Fruit fly (Drosophila melanogaster) whole organism, adult: ENCODE results near the gene CG42747.

Experiments used
- CG11617 ChIP-seq: fragments of 200-800 bp; sonication (Bioruptor generic); optimal IDR thresholded peaks from 2 replicates; lab custom pipeline; 2017; ENCODE audit warnings: mild to moderate bottlenecking, missing biosample characterization, missing genetic modification reagents, missing genetic modification characterization
- CG12768 ChIP-seq: fragments of 200-800 bp; sonication (Bioruptor generic); optimal IDR thresholded peaks from 2 replicates; lab custom pipeline; 2017; ENCODE audit warnings: missing biosample characterization, missing genetic modification characterization, mild to moderate bottlenecking, moderate library complexity, missing genetic modification reagents
- CG14711 ChIP-seq: fragments of 200-800 bp; sonication (Bioruptor generic); optimal IDR thresholded peaks from 2 replicates; lab custom pipeline; 2018; ENCODE audit warnings: missing biosample characterization, mild to moderate bottlenecking, missing genetic modification characterization, moderate library complexity
- CG1620 ChIP-seq: fragments of 200-800 bp; sonication (Bioruptor generic); optimal IDR thresholded peaks from 2 replicates; lab custom pipeline; 2016; ENCODE audit warnings: missing biosample characterization, missing genetic modification characterization
- CG33017 ChIP-seq: fragments of 200-800 bp; sonication (Bioruptor generic); optimal IDR thresholded peaks from 2 replicates; lab custom pipeline; 2018; ENCODE audit warnings: missing biosample characterization, mild to moderate bottlenecking, missing genetic modification characterization, moderate library complexity
- CG5204 ChIP-seq: fragments of 200-800 bp; sonication (Bioruptor generic); optimal IDR thresholded peaks from 2 replicates; lab custom pipeline; 2016; ENCODE audit warnings: missing biosample characterization, missing genetic modification characterization
- CG7045 ChIP-seq: fragments of 200-800 bp; sonication (Bioruptor generic); optimal IDR thresholded peaks from 2 replicates; lab custom pipeline; 2017; ENCODE audit warnings: missing biosample characterization, mild to moderate bottlenecking, missing genetic modification characterization
- CG7101 ChIP-seq: fragments of 200-800 bp; sonication (Bioruptor generic); optimal IDR thresholded peaks from 2 replicates; lab custom pipeline; 2018; ENCODE audit warnings: missing biosample characterization, mild to moderate bottlenecking, missing genetic modification characterization, moderate library complexity
- Clk ChIP-seq: fragments of 200-800 bp; sonication (Bioruptor generic); optimal IDR thresholded peaks from 2 replicates; lab custom pipeline; 2017; ENCODE audit warnings: missing biosample characterization, missing genetic modification characterization
- Crg-1 ChIP-seq: fragments of 200-800 bp; sonication (Bioruptor generic); optimal IDR thresholded peaks from 2 replicates; lab custom pipeline; 2016; ENCODE audit warnings: missing biosample characterization, missing genetic modification characterization
- Hr96 ChIP-seq: fragments of 200-800 bp; sonication (Bioruptor generic); optimal IDR thresholded peaks from 2 replicates; lab custom pipeline; 2016; ENCODE audit warnings: missing biosample characterization, missing genetic modification characterization
- Mnt ChIP-seq: fragments of 200-800 bp; sonication (Bioruptor generic); optimal IDR thresholded peaks from 2 replicates; lab custom pipeline; 2016; ENCODE audit warnings: missing biosample characterization, mild to moderate bottlenecking, missing genetic modification characterization
- bab1 ChIP-seq: fragments of 200-800 bp; sonication (Bioruptor generic); optimal IDR thresholded peaks from 3 replicates; lab custom pipeline; 2019; ENCODE audit warnings: missing biosample characterization, mild to moderate bottlenecking, missing genetic modification characterization, moderate library complexity
- cic ChIP-seq: fragments of 200-800 bp; sonication (Bioruptor generic); optimal IDR thresholded peaks from 2 replicates; lab custom pipeline; 2017; ENCODE audit warnings: missing biosample characterization, mild to moderate bottlenecking, missing genetic modification characterization, moderate library complexity
- cnc ChIP-seq, 2 experiments: fragments of >200 bp; optimal IDR thresholded peaks; 2 replicates each; lab custom pipeline; 2017
- kay ChIP-seq: fragments of 200-800 bp; sonication (Bioruptor generic); peaks from one replicate; lab custom pipeline; 2016; ENCODE audit warnings: missing biosample characterization, missing genetic modification characterization, borderline replicate concordance
- ovo ChIP-seq: fragments of 200-800 bp; sonication (Bioruptor generic); optimal IDR thresholded peaks from 2 replicates; lab custom pipeline; 2016; ENCODE audit warnings: missing biosample characterization, missing genetic modification characterization
- pad ChIP-seq: fragments of 200-800 bp; sonication (Bioruptor generic); optimal IDR thresholded peaks from 3 replicates; lab custom pipeline; 2017; ENCODE audit warnings: missing biosample characterization, missing genetic modification characterization, mild to moderate bottlenecking, moderate library complexity, missing genetic modification reagents
- tj ChIP-seq: fragments of 200-800 bp; sonication (Bioruptor generic); optimal IDR thresholded peaks from 3 replicates; lab custom pipeline; 2017; ENCODE audit warnings: missing biosample characterization, mild to moderate bottlenecking, missing genetic modification characterization, moderate library complexity
- toe ChIP-seq: fragments of 200-800 bp; sonication (Bioruptor generic); optimal IDR thresholded peaks from 2 replicates; lab custom pipeline; 2016; ENCODE audit warnings: missing biosample characterization, missing genetic modification characterization

Gene CG42747

DNA sequence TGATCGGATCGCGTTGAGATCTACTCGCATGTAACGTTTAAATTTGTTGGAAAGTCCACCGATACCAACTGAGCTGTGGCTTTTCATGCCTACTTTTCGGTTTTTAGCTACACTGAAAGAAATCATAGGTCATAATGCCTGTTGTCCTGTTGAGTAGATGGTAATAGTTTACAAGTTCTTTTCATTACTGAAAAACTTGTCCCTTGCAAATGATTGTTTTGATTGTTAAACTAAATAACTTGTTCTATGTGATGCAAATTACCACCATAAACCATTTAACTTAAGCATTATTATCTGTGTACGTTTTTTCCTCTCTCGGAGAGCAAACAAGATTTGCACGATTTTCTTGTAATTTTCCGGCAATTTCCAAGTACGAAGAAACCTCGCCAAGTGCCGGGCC, 53.1 kb downstream of the CG42747 start:
- no peak for TF ChIP-seq ovo

DNA sequence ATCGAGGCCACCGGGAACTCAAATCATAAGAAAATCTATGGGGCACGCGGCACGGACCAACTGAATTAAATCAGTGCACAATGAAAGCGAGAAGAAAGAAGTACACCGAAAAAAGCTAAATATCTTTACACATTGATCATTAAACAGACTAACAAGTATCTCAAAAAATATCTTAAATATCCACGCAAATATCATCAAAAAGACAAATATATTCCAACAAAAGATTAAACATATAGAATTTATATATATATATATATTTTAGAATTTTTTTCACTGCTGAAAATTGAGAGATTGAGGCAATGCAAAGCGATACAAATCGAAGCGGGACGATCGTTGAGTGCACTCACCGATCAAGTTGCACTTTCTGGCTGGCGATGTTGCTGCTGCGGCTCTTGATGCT, 55.0 kb downstream of the CG42747 start:
- TF ChIP-seq CG7045 (GFP tag; lab: Kevin White, UChicago) (no peak), pad (no peak), CG5204 (GFP tag; lab: Kevin White, UChicago) (no peak), bab1 (GFP tag; lab: Kevin White, UChicago) (no peak), CG12768 (no peak), Clk (GFP tag; lab: Kevin White, UChicago) (no peak), ovo (no peak), CG11617 (GFP tag; lab: Kevin White, UChicago) (no peak), tj (no peak)

DNA sequence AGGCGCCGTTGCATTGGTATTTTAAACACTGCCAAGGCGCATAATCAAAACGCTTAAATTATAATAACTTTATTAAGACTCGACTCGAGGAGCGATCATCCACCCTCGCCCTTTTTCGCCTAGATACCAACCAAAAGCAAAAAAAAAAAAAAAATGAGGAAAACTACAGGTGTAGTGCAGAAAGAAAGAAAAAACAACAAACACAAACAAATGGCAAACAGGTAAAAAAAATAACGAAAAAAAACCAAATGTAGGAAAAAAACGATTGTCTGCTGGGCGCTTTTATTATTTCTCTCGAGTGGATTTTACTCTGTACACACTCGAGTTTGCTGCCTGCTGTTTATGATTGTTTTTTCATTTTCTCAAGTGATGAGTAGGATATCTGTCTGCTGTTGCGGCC, 56.8 kb downstream of the CG42747 start:
- TF ChIP-seq CG5204 (GFP tag; lab: Kevin White, UChicago) (no peak), CG7101 (tag; lab: Kevin White, UChicago) (no peak), pad (no peak), Crg-1 (no peak), toe (GFP tag; lab: Kevin White, UChicago) (no peak), CG7045 (GFP tag; lab: Kevin White, UChicago) (no peak), bab1 (GFP tag; lab: Kevin White, UChicago) (no peak), Hr96 (GFP tag; lab: Kevin White, UChicago) (no peak), cic (GFP tag; lab: Kevin White, UChicago) (no peak), ovo (no peak), CG14711 (tag; lab: Kevin White, UChicago) (no peak), tj (no peak), CG1620 (no peak), cnc (optimal IDR thresholded peaks at IDR 0.05; lab: Kevin White, UChicago) (no peak), CG33017 (tag; lab: Kevin White, UChicago) (no peak)

DNA sequence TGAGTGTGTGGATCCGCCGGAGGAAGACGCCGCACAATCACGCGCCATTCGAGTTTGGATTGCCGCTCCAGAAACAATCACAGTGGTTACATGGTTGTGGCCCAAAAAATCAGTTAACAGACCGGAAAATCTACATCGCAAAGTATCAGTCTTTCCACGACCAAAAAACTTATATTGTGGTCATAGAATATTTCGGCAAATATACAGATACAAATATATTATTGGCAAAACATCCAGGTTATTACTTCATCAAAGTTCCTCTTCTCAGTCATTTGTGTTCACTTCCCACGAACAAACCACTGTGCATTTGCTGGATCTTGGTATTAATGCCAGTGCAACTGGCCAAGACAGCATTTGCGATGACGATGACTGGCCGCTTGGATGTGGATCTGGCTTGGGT, 57.5 kb downstream of the CG42747 start:
- TF ChIP-seq CG1620 (no peak), Mnt (no peak), pad (no peak), CG5204 (GFP tag; lab: Kevin White, UChicago) (no peak), cnc (optimal IDR thresholded peaks at IDR 0.05; lab: Kevin White, UChicago) (no peak), CG12768 (no peak), kay (GFP tag; lab: Kevin White, UChicago) (no peak), ovo (no peak), CG7045 (GFP tag; lab: Kevin White, UChicago) (no peak), Clk (GFP tag; lab: Kevin White, UChicago) (no peak), Hr96 (GFP tag; lab: Kevin White, UChicago) (no peak)

DNA sequence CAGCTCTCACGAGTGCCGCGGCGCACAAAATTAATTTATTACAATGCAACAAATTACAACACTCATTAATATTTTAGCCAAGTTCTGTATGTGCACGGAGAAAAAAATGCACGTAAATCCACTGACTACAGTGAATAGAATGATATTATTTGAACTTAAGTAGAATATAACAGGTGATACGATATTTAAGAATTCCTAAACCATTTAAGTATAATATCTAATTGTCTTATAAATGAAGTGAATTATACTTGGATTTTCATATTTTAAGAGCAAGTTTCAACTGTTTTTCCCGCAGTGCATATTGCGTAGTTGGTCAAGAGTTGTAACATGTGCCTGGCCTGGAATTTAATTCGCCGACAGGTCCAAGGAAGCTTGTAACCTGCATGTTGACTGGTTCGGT, 58.3 kb downstream of the CG42747 start:
- TF ChIP-seq Hr96 (GFP tag; lab: Kevin White, UChicago) (no peak), kay (GFP tag; lab: Kevin White, UChicago) (no peak), cnc (optimal IDR thresholded peaks at IDR 0.05; lab: Kevin White, UChicago) (no peak), Clk (GFP tag; lab: Kevin White, UChicago) (no peak), CG5204 (GFP tag; lab: Kevin White, UChicago) (no peak), CG7101 (tag; lab: Kevin White, UChicago) (no peak), bab1 (GFP tag; lab: Kevin White, UChicago) (no peak), CG7045 (GFP tag; lab: Kevin White, UChicago) (no peak), CG11617 (GFP tag; lab: Kevin White, UChicago) (no peak), CG14711 (tag; lab: Kevin White, UChicago) (no peak), tj (no peak), Crg-1 (no peak), toe (GFP tag; lab: Kevin White, UChicago) (no peak)

DNA sequence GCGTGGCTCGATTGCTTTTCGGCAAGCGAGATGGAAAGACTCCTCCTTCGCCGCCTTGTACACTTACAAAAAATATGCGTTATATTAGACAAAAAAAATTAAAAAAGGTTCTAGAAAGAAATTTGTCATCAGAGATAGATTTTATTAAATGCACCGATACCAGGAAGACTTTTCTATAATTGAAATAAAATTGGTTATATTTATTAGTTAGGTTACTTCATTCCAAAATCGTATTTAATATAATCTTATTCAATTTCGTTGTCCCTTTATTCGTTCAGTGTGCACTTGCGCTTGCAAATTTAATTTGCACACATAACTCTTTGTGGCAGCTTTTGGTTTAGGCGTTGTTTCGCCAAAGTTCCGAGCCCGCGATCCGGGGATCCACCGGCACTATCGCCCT, 61.8 kb downstream of the CG42747 start:
- TF ChIP-seq CG7101 (tag; lab: Kevin White, UChicago) (no peak), toe (GFP tag; lab: Kevin White, UChicago) (no peak), CG5204 (GFP tag; lab: Kevin White, UChicago) (no peak), cic (GFP tag; lab: Kevin White, UChicago) (no peak), Mnt (no peak), CG1620 (no peak)

DNA sequence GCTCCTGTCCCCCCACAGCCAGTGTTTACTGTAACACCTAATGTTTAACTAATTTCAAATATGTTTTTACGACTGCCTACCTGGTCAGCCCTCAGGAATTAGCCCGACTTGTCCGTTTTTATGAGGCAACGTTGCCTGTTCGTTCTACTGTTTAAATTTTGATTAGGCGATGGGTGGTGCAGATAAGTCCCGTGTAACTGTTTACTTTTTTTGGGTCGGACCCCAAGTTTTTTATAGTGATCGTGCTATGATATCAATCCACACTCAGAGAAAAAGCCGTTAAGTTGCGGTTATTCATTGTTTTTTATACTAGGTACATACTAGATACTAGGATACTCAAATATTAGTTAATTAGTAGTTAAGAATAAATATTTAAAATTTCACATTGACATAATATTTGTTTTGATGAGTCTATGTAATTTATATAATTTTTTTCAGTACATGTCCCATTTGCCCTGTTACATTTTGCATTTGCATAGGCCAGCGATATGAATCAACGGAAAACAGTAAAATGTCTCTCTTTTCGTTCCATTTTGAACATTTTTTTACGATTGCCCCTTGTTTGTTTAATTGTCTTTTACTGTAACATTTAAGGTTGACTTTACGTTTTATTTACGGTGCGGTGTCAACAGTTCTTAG, 67.4 kb downstream of the CG42747 start:
- no peak for TF ChIP-seq toe (GFP tag; lab: Kevin White, UChicago)
- TF ChIP-seq CG33017 (tag; lab: Kevin White, UChicago), result no peak
- TF ChIP-seq CG14711 (tag; lab: Kevin White, UChicago), result no peak

DNA sequence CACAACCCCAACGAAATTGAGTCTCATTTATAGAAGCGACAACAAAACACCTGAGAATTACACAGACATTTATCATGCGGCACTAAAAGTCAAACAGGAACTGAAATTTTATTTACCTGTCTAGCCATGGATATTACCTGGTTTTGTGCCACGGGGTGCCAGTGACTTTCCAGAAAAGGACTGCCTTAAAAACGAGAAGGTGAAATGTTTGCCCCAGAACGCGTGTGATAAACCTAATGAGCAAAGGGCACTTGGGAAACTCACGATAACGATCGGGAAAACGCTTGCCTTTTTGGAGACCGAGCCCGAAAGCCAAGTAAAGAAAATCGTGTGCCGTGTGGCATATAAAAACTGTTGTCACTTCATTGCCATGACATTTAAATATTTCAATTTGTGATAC, 69.1 kb downstream of the CG42747 start:
- TF ChIP-seq kay (GFP tag; lab: Kevin White, UChicago) (no peak), CG33017 (tag; lab: Kevin White, UChicago) (no peak), CG14711 (tag; lab: Kevin White, UChicago) (no peak)
